Fruit fly (Drosophila melanogaster): ENCODE measurements around the gene Zaf1.

dm6 chr3R:11671784-11672183 lies 46.3 kb upstream of the Zaf1 start:
- TF ChIP-seq pan (optimal IDR thresholded peaks at IDR 0.05) (no peak), CG8478 (optimal IDR thresholded peaks at IDR 0.05) (no peak), psq (optimal IDR thresholded peaks at IDR 0.05) (no peak), EcR (GFP tag; optimal IDR thresholded peaks at IDR 0.05) (no peak), usp (GFP tag; optimal IDR thresholded peaks at IDR 0.05) (no peak)
